Worm (Caenorhabditis elegans) whole organism, early embryonic: ENCODE results near the gene ent-3.

Experiments
- B0310.2 ChIP-seq: sonication (generic microtip); optimal IDR thresholded peaks from 2 replicates; lab custom pipeline; 2016; ENCODE audit warnings: mild to moderate bottlenecking, missing genetic modification characterization, missing compliant biosample characterization
- F13C5.2 ChIP-seq: sonication (generic microtip); optimal IDR thresholded peaks from 2 replicates; lab custom pipeline; 2017; ENCODE audit warnings: mild to moderate bottlenecking, missing genetic modification characterization, inconsistent platforms, missing compliant biosample characterization
- aly-1 ChIP-seq: sonication (generic microtip); optimal IDR thresholded peaks from 2 replicates; lab custom pipeline; 2016; ENCODE audit warnings: missing genetic modification characterization, missing compliant biosample characterization
- ama-1 ChIP-seq: fragments of 150-350 bp; optimal IDR thresholded peaks from 2 replicates; lab custom pipeline; 2014
- ceh-13 ChIP-seq: fragments of 200-800 bp; sonication (Bioruptor generic); optimal IDR thresholded peaks from 2 replicates; lab custom pipeline; 2018; ENCODE audit warnings: mild to moderate bottlenecking, missing genetic modification characterization, missing compliant biosample characterization
- ceh-36 ChIP-seq: sonication (generic microtip); optimal IDR thresholded peaks from 2 replicates; lab custom pipeline; 2016; ENCODE audit warnings: missing genetic modification characterization, inconsistent platforms, missing compliant biosample characterization
- ets-7 ChIP-seq: sonication (generic microtip); optimal IDR thresholded peaks from 2 replicates; lab custom pipeline; 2016; ENCODE audit warnings: missing genotype, missing genetic modification characterization, missing compliant biosample characterization
- flt-1 ChIP-seq: fragments of 200-800 bp; sonication (Bioruptor generic); IDR thresholded peaks from 2 replicates; pipeline ENCODE4 v1.3.6; 2022; ENCODE audit warnings: missing genetic modification characterization, missing compliant biosample characterization
- hmbx-1 ChIP-seq: sonication (generic microtip); optimal IDR thresholded peaks from 2 replicates; lab custom pipeline; 2016; ENCODE audit warnings: mild to moderate bottlenecking, missing genetic modification characterization, missing compliant biosample characterization
- hmg-4 ChIP-seq: fragments of 200-800 bp; sonication (Bioruptor generic); optimal IDR thresholded peaks from 2 replicates; lab custom pipeline; 2018; ENCODE audit warnings: mild to moderate bottlenecking, missing genetic modification characterization, missing compliant biosample characterization
- tbx-11 ChIP-seq: fragments of 200-800 bp; sonication (Bioruptor generic); IDR thresholded peaks from 2 replicates; pipeline ENCODE4 v1.3.6; 2022; ENCODE audit warnings: missing genetic modification characterization, missing compliant biosample characterization
- tra-4 ChIP-seq: sonication (generic microtip); optimal IDR thresholded peaks from 2 replicates; lab custom pipeline; 2017; ENCODE audit warnings: missing genetic modification characterization, missing compliant biosample characterization

ce11 chrV:14270729-14271128, 34.9 kb upstream of the ent-3 start, which contains the start of gene F40G12.5:
- TF ChIP-seq ceh-36 (tag; lab: Kevin White, UChicago) (no peak), ama-1 (no peak), F13C5.2 (tag; lab: Kevin White, UChicago) (no peak), B0310.2 (no peak), hmbx-1 (tag; lab: Kevin White, UChicago) (no peak), ets-7 (tag; lab: Kevin White, UChicago) (no peak), flt-1 (GFP tag; lab: Robert Waterston, UW) (no peak), aly-1 (tag; lab: Kevin White, UChicago) (no peak), tra-4 (no peak), hmg-4 (no peak), ceh-13 (GFP tag; lab: Kevin White, UChicago) (no peak), tbx-11 (GFP tag; lab: Robert Waterston, UW) (no peak)
